Fruit fly (Drosophila melanogaster) whole organism, embryonic: Measurements from ENCODE around the gene CG43135.

Experiments
- CG10147 ChIP-seq: fragments of 200-800 bp; sonication (Bioruptor generic); optimal IDR thresholded peaks from 2 replicates; lab custom pipeline; 2019; ENCODE audit warnings: missing biosample characterization, mild to moderate bottlenecking, missing genetic modification characterization, moderate library complexity
- CG11504 ChIP-seq: fragments of 200-800 bp; sonication (Bioruptor generic); optimal IDR thresholded peaks from 3 replicates; lab custom pipeline; 2019; ENCODE audit warnings: missing biosample characterization, mild to moderate bottlenecking, missing genetic modification characterization, moderate library complexity
- CG12744 ChIP-seq: fragments of 200-800 bp; sonication (Bioruptor generic); optimal IDR thresholded peaks from 2 replicates; lab custom pipeline; 2016; ENCODE audit warnings: missing biosample characterization, missing genetic modification characterization
- CG14050 ChIP-seq: fragments of 200-800 bp; sonication (Bioruptor generic); IDR thresholded peaks from 3 replicates; pipeline ENCODE4 v1.3.6; 2022; ENCODE audit warnings: missing biosample characterization, missing genetic modification characterization
- CG1529 ChIP-seq: fragments of 200-800 bp; sonication (Bioruptor generic); optimal IDR thresholded peaks from 3 replicates; lab custom pipeline; 2018; ENCODE audit warnings: missing biosample characterization, missing genetic modification characterization
- CG17186 ChIP-seq: fragments of 200-800 bp; sonication (Bioruptor generic); optimal IDR thresholded peaks from 3 replicates; lab custom pipeline; 2017; ENCODE audit warnings: missing biosample characterization, missing genetic modification reagents, missing genetic modification characterization
- CG17385 ChIP-seq: fragments of 200-800 bp; sonication (Bioruptor generic); optimal IDR thresholded peaks from 3 replicates; lab custom pipeline; 2018; ENCODE audit warnings: missing biosample characterization, mild to moderate bottlenecking, missing genetic modification characterization
- CG17829 ChIP-seq: fragments of 200-800 bp; optimal IDR thresholded peaks from 2 replicates; lab custom pipeline; 2019; ENCODE audit warnings: missing biosample characterization, mild to moderate bottlenecking, missing genetic modification characterization, moderate library complexity
- CG1792 ChIP-seq: fragments of 200-800 bp; sonication (Bioruptor generic); optimal IDR thresholded peaks from 2 replicates; lab custom pipeline; 2016; ENCODE audit warnings: missing biosample characterization, missing genetic modification characterization
- CG18764 ChIP-seq: fragments of 200-800 bp; sonication (Bioruptor generic); optimal IDR thresholded peaks from 3 replicates; lab custom pipeline; 2016; ENCODE audit warnings: missing biosample characterization, missing genetic modification characterization
- CG2129 ChIP-seq: fragments of 200-800 bp; sonication (Bioruptor generic); IDR thresholded peaks from 2 replicates; pipeline ENCODE4 v1.3.6; 2022; ENCODE audit warnings: missing biosample characterization, missing genetic modification characterization; ENCODE audit not compliant: partially characterized antibody
- CG2678 ChIP-seq: fragments of 200-800 bp; sonication (Bioruptor generic); optimal IDR thresholded peaks from 3 replicates; lab custom pipeline; 2019; ENCODE audit warnings: missing biosample characterization, mild to moderate bottlenecking, missing genetic modification characterization, moderate library complexity
- CG30020 ChIP-seq: fragments of 200-800 bp; optimal IDR thresholded peaks from 2 replicates; lab custom pipeline; 2019; ENCODE audit warnings: missing biosample characterization, mild to moderate bottlenecking, missing genetic modification characterization, moderate library complexity
- CG33213 ChIP-seq: fragments of 200-800 bp; sonication (Bioruptor generic); optimal IDR thresholded peaks from 3 replicates; lab custom pipeline; 2016; ENCODE audit warnings: missing biosample characterization, missing genetic modification characterization
- CG42726 ChIP-seq: fragments of 200-800 bp; sonication (Bioruptor generic); IDR thresholded peaks from 2 replicates; pipeline ENCODE4 v1.3.6; 2022; ENCODE audit warnings: missing biosample characterization, missing genetic modification characterization; ENCODE audit not compliant: partially characterized antibody
- CG5180 ChIP-seq: fragments of 200-800 bp; sonication (Bioruptor generic); optimal IDR thresholded peaks from 3 replicates; lab custom pipeline; 2017; ENCODE audit warnings: missing biosample characterization, missing genetic modification characterization, mild to moderate bottlenecking, moderate library complexity, missing genetic modification reagents
- CG6813 ChIP-seq: fragments of 200-800 bp; sonication (Bioruptor generic); optimal IDR thresholded peaks from 2 replicates; lab custom pipeline; 2017; ENCODE audit warnings: missing biosample characterization, missing genetic modification characterization, mild to moderate bottlenecking, moderate library complexity, missing genetic modification reagents
- CG7271 ChIP-seq: fragments of 200-800 bp; sonication (Bioruptor generic); optimal IDR thresholded peaks from 2 replicates; lab custom pipeline; 2018; ENCODE audit warnings: missing biosample characterization, mild to moderate bottlenecking, missing genetic modification characterization, moderate library complexity
- CG8478 ChIP-seq: fragments of >200 bp; optimal IDR thresholded peaks from 2 replicates; lab custom pipeline; 2018
- CG9932 ChIP-seq: fragments of 200-800 bp; sonication (Bioruptor generic); IDR thresholded peaks from 2 replicates; pipeline ENCODE4 v1.3.6; 2022; ENCODE audit warnings: missing biosample characterization, missing genetic modification characterization
- D19B ChIP-seq: fragments of 200-800 bp; sonication (Bioruptor generic); optimal IDR thresholded peaks from 2 replicates; lab custom pipeline; 2017; ENCODE audit warnings: missing biosample characterization, mild to moderate bottlenecking, missing genetic modification characterization
- E2f1 ChIP-seq: fragments of 200-800 bp; sonication (Bioruptor generic); IDR thresholded peaks from 2 replicates; pipeline ENCODE4 v1.3.6; 2022; ENCODE audit warnings: missing biosample characterization, missing genetic modification characterization
- Elba2 ChIP-seq: fragments of 200-800 bp; sonication (Bioruptor generic); optimal IDR thresholded peaks from 3 replicates; lab custom pipeline; 2016; ENCODE audit warnings: missing biosample characterization, missing genetic modification characterization
- Hey ChIP-seq: fragments of 200-800 bp; sonication (Bioruptor generic); optimal IDR thresholded peaks from 3 replicates; lab custom pipeline; 2018; ENCODE audit warnings: missing biosample characterization, mild to moderate bottlenecking, missing genetic modification characterization
- Hr51 ChIP-seq, 2 experiments: fragments of 200-800 bp; sonication (Bioruptor generic); optimal IDR thresholded peaks; 2 replicates in 1 of 2; 3 replicates in 1 of 2; lab custom pipeline; 2016 to 2018; ENCODE audit warnings: missing biosample characterization in 2 of 2, missing genetic modification characterization in 2 of 2, mild to moderate bottlenecking in 1 of 2, moderate library complexity in 1 of 2
- Hsf ChIP-seq: fragments of 200-800 bp; sonication (Bioruptor generic); optimal IDR thresholded peaks from 3 replicates; lab custom pipeline; 2016; ENCODE audit warnings: missing biosample characterization, missing genetic modification characterization
- Mes4 ChIP-seq: fragments of 200-800 bp; sonication (Bioruptor generic); optimal IDR thresholded peaks from 2 replicates; lab custom pipeline; 2016; ENCODE audit warnings: missing biosample characterization, missing genetic modification characterization
- NfI ChIP-seq: fragments of 200-800 bp; sonication (Bioruptor generic); optimal IDR thresholded peaks from 3 replicates; lab custom pipeline; 2018; ENCODE audit warnings: missing biosample characterization, mild to moderate bottlenecking, missing genetic modification characterization, moderate library complexity
- Six4 ChIP-seq: fragments of 200-800 bp; sonication (Bioruptor generic); optimal IDR thresholded peaks from 2 replicates; lab custom pipeline; 2016; ENCODE audit warnings: missing biosample characterization, missing genetic modification characterization
- ac ChIP-seq: fragments of 200-800 bp; sonication (Bioruptor generic); optimal IDR thresholded peaks from 3 replicates; lab custom pipeline; 2017; ENCODE audit warnings: missing biosample characterization, mild to moderate bottlenecking, missing genetic modification characterization
- az2 ChIP-seq: fragments of 200-800 bp; sonication (Bioruptor generic); optimal IDR thresholded peaks from 3 replicates; lab custom pipeline; 2016; ENCODE audit warnings: missing biosample characterization, missing genetic modification characterization
- btn ChIP-seq: fragments of 200-800 bp; sonication (Bioruptor generic); optimal IDR thresholded peaks from 2 replicates; lab custom pipeline; 2016; ENCODE audit warnings: missing biosample characterization, missing genetic modification characterization
- cas ChIP-seq: fragments of 200-800 bp; sonication (Bioruptor generic); IDR thresholded peaks from 2 replicates; pipeline ENCODE4 v1.3.6; 2022; ENCODE audit warnings: missing biosample characterization, missing genetic modification characterization
- cato ChIP-seq: fragments of 200-800 bp; sonication (Bioruptor generic); optimal IDR thresholded peaks from 2 replicates; lab custom pipeline; 2016; ENCODE audit warnings: missing biosample characterization, missing genetic modification characterization, borderline replicate concordance
- disco-r ChIP-seq: fragments of 200-800 bp; sonication (Bioruptor generic); optimal IDR thresholded peaks from 2 replicates; lab custom pipeline; 2016; ENCODE audit warnings: missing biosample characterization, missing genetic modification characterization
- ewg ChIP-seq: fragments of 200-800 bp; sonication (Bioruptor generic); optimal IDR thresholded peaks from 3 replicates; lab custom pipeline; 2017; ENCODE audit warnings: mild to moderate bottlenecking, missing biosample characterization, missing genetic modification reagents, missing genetic modification characterization
- fd102C ChIP-seq: fragments of 200-800 bp; sonication (Bioruptor generic); optimal IDR thresholded peaks from 2 replicates; lab custom pipeline; 2018; ENCODE audit warnings: missing biosample characterization, mild to moderate bottlenecking, missing genetic modification characterization, moderate library complexity
- gce ChIP-seq: fragments of 200-800 bp; sonication (Bioruptor generic); IDR thresholded peaks from 3 replicates; pipeline ENCODE4 v1.3.6; 2022; ENCODE audit warnings: missing biosample characterization, missing genetic modification characterization
- gsb ChIP-seq: fragments of 200-800 bp; sonication (Bioruptor generic); IDR thresholded peaks from 2 replicates; pipeline ENCODE4 v1.3.6; 2022; ENCODE audit warnings: missing biosample characterization, missing genetic modification characterization
- gsb-n ChIP-seq: fragments of 200-800 bp; sonication (Bioruptor generic); optimal IDR thresholded peaks from 3 replicates; lab custom pipeline; 2018; ENCODE audit warnings: missing biosample characterization, mild to moderate bottlenecking, missing genetic modification characterization
- kay ChIP-seq: fragments of 200-800 bp; sonication (Bioruptor generic); optimal IDR thresholded peaks from 2 replicates; lab custom pipeline; 2016; ENCODE audit warnings: missing biosample characterization, missing genetic modification characterization
- lola ChIP-seq, 3 experiments: fragments of >200 bp in 2 of 3; fragments of 200-800 bp in 1 of 3; sonication (Bioruptor generic) in 1 of 3; optimal IDR thresholded peaks; 2 replicates each; lab custom pipeline; 2017 to 2019; ENCODE audit warnings: missing biosample characterization in 3 of 3, missing genetic modification characterization in 3 of 3, mild to moderate bottlenecking in 1 of 3, moderate library complexity in 1 of 3
- nom ChIP-seq: fragments of 200-800 bp; sonication (Bioruptor generic); optimal IDR thresholded peaks from 2 replicates; lab custom pipeline; 2017; ENCODE audit warnings: missing biosample characterization, missing genetic modification characterization, mild to moderate bottlenecking, moderate library complexity, missing genetic modification reagents
- pb ChIP-seq: fragments of 200-800 bp; sonication (Bioruptor generic); optimal IDR thresholded peaks from 3 replicates; lab custom pipeline; 2016; ENCODE audit warnings: missing biosample characterization, missing genetic modification characterization
- run ChIP-seq: fragments of 200-800 bp; sonication (Bioruptor generic); optimal IDR thresholded peaks from 3 replicates; lab custom pipeline; 2018; ENCODE audit warnings: missing biosample characterization, mild to moderate bottlenecking, missing genetic modification characterization
- seq ChIP-seq: fragments of 200-800 bp; sonication (Bioruptor generic); IDR thresholded peaks from 2 replicates; pipeline ENCODE4 v1.3.6; 2022; ENCODE audit warnings: missing biosample characterization, missing genetic modification characterization
- tna ChIP-seq: fragments of 200-800 bp; sonication (Bioruptor generic); IDR thresholded peaks from 2 replicates; pipeline ENCODE4 v1.3.6; 2022; ENCODE audit warnings: missing biosample characterization, missing genetic modification characterization; ENCODE audit not compliant: partially characterized antibody
- unpg ChIP-seq: fragments of 200-800 bp; sonication (Bioruptor generic); optimal IDR thresholded peaks from 3 replicates; lab custom pipeline; 2018; ENCODE audit warnings: missing biosample characterization, mild to moderate bottlenecking, missing genetic modification characterization, moderate library complexity

CG43135 gene

DNA sequence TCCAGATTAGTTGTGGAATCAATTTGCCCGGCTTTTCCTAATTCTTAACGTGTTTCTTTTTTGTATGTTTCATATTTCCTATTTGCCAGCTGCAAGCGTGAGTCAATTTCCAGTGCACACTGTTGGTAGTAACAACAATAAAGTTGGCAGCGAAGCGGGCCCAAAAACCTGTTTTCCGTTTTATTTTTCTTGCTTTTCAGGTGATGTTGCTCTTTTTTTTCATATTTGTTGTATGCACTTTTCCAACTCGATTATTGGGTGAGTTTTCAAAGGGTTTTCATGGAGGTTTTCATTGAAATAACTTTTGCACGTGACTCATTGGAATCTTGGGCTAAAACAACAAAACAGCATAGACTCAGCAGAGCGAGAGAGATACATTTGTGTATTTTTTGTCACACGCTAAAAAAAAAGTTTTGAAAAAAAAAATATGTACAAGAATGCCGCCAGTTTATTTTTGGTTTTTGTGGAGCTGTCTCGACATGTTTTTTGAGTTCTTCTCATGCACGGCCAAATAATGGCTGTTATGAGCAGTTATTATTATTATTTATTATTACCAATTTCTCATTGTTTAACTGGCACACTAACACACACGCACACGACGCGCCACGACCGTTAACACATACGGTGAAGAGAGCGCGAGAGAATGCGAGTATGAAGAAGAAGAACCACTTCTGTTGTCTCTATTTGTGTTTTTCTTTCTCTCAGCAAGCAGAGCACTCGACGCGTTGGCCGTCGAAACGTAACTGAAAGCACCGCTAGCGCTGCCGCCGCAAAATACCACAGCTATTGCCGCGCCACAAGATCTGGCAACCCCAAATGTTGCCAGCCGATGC is 42.6 kb upstream of the CG43135 start, which contains the start of gene Fas2 (continued):
- TF ChIP-seq gsb (no peak), CG1792 (GFP tag; lab: Kevin White, UChicago) (no peak), CG1529 (peak; percentile 16), CG2129 (GFP tag; lab: Robert Waterston, UW) (no peak), CG14050 (0 out of 3 replicates have a peak, but pooled peaks have one; percentile 32), CG17829 (tag; lab: Kevin White, UChicago) (peak; percentile 51), CG33213 (GFP tag; lab: Kevin White, UChicago) (peak; percentile 28), CG7271 (tag; lab: Kevin White, UChicago) (no peak), ac (GFP tag; lab: Kevin White, UChicago) (peak; percentile 59), nom (peak; percentile 65), CG17186 (no peak), Hey (tag; lab: Kevin White, UChicago) (no peak), unpg (GFP tag; lab: Kevin White, UChicago) (peak; percentile 60), CG42726 (GFP tag; lab: Robert Waterston, UW) (peak; percentile 70), Hsf (no peak), gsb-n (tag; lab: Kevin White, UChicago) (peak; percentile 26), run (tag; lab: Kevin White, UChicago) (peak; percentile 10), CG11504 (tag; lab: Kevin White, UChicago) (peak; percentile 100), Six4 (GFP tag; lab: Kevin White, UChicago) (no peak), kay (GFP tag; lab: Kevin White, UChicago) (no peak), E2f1 (GFP tag; lab: Robert Waterston, UW) (peak; percentile 31; the same call in 1 of the 2 replicates), pb (no peak), CG6813 (GFP tag; lab: Kevin White, UChicago) (peak; percentile 28), CG9932 (peak; percentile 54), Mes4 (GFP tag; lab: Kevin White, UChicago) (no peak), cato (GFP tag; lab: Kevin White, UChicago) (no peak), disco-r (no peak), CG12744 (GFP tag; lab: Kevin White, UChicago) (no peak), CG17385 (peak; percentile 93), D19B (GFP tag; lab: Kevin White, UChicago) (no peak), cas (GFP tag; lab: Robert Waterston, UW) (no peak), CG18764 (no peak), CG2678 (tag; lab: Kevin White, UChicago) (peak; percentile 37), tna (GFP tag; lab: Robert Waterston, UW) (peak; percentile 48; the same call in 1 of the 2 replicates), fd102C (GFP tag; lab: Kevin White, UChicago) (peak; percentile 4), btn (GFP tag; lab: Kevin White, UChicago) (peak; percentile 39), NfI (peak; percentile 6), Hr51 (GFP tag; optimal IDR thresholded peaks at IDR 0.05; lab: Kevin White, UChicago) (peak in 1 of 2 experiments; percentile 33), CG5180 (GFP tag; lab: Kevin White, UChicago) (peak; percentile 39), CG8478 (lab: Kevin White, UChicago) (no peak), CG30020 (no peak), az2 (GFP tag; lab: Kevin White, UChicago) (no peak), seq (GFP tag; lab: Robert Waterston, UW) (peak; percentile 46; the same call in 1 of the 2 replicates), Elba2 (GFP tag; lab: Kevin White, UChicago) (no peak), gce (GFP tag; lab: Robert Waterston, UW) (peak; percentile 67; the same call in 1 of the 3 replicates), ewg (GFP tag; lab: Kevin White, UChicago) (peak; percentile 26), lola (GFP tag; optimal IDR thresholded peaks at IDR 0.05; lab: Kevin White, UChicago) (no peak), CG10147 (GFP tag; lab: Kevin White, UChicago) (no peak)
